Worm (Caenorhabditis elegans): ENCODE results near the gene F14H3.12.

ce11 chrV:16090685-16091084, 15.6 kb upstream of the F14H3.12 start, which contains the start of gene F22B8.3:
- TF ChIP-seq lsy-2 (tag; optimal IDR thresholded peaks at IDR 0.05) (no peak), flh-1 (GFP tag; optimal IDR thresholded peaks at IDR 0.05) (no peak), ceh-43 (GFP tag; optimal IDR thresholded peaks at IDR 0.05) (no peak), unc-62 (GFP tag; optimal IDR thresholded peaks at IDR 0.05) (no peak)
